Worm (Caenorhabditis elegans): ENCODE results near the gene aptf-2.
A peak's percentile ranks its signal among the peaks of the same experiment; 100 is the strongest.

The aptf-2 gene

ce11 chrIV:13429240-13429639 lies 13.4 kb upstream of the aptf-2 start, which contains the start of gene K09B11.4:
K09B11.4 (plus strand) TSS chrIV:13429540.
- TF ChIP-seq snpc-1.2 (GFP tag; IDR thresholded peaks at IDR 0.05) = no peak
- TF ChIP-seq mxl-3 (GFP tag; optimal IDR thresholded peaks at IDR 0.05) = no peak
- TF ChIP-seq dpl-1 (GFP tag; optimal IDR thresholded peaks at IDR 0.05) = no peak
- TF ChIP-seq unc-130 (GFP tag; optimal IDR thresholded peaks at IDR 0.05) = no peak
- TF ChIP-seq hmg-1.1 (GFP tag; IDR thresholded peaks at IDR 0.05) = no peak
- no peak for TF ChIP-seq ztf-11 (tag; optimal IDR thresholded peaks at IDR 0.05)
- TF ChIP-seq zip-11 (GFP tag; IDR thresholded peaks at IDR 0.05) = no peak
- no peak for TF ChIP-seq zfp-3 (GFP tag; conservative IDR thresholded peaks at IDR 0.05)
- no peak for TF ChIP-seq mes-2 (tag; optimal IDR thresholded peaks at IDR 0.05; ENCODE audit: poor library complexity, severe bottlenecking)
- TF ChIP-seq spr-1 (tag; optimal IDR thresholded peaks at IDR 0.05) = no peak
- TF ChIP-seq sdz-12 (GFP tag; optimal IDR thresholded peaks at IDR 0.05) = no peak
- no peak for TF ChIP-seq pha-4 (GFP tag; IDR thresholded peaks at IDR 0.05)
- TF ChIP-seq pha-4 (tag; optimal IDR thresholded peaks at IDR 0.05) = no peak
- no peak for TF ChIP-seq nhr-41 (GFP tag; IDR thresholded peaks at IDR 0.05)
- no peak for TF ChIP-seq ctbp-1 (GFP tag; IDR thresholded peaks at IDR 0.05)
- no peak for TF ChIP-seq attf-4 (tag; optimal IDR thresholded peaks at IDR 0.05)
- no peak for TF ChIP-seq ceh-62 (tag; optimal IDR thresholded peaks at IDR 0.05)
- TF ChIP-seq aly-2 (tag; optimal IDR thresholded peaks at IDR 0.05) = no peak
- no peak for TF ChIP-seq ceh-20 (GFP tag; IDR thresholded peaks at IDR 0.05)
- TF ChIP-seq lin-39 (tag; optimal IDR thresholded peaks at IDR 0.05) = no peak
- TF ChIP-seq hif-1 (tag; optimal IDR thresholded peaks at IDR 0.05) = no peak

ce11 chrIV:13422200-13422599 lies 6.3 kb upstream of the aptf-2 start, which contains the start of gene nol-9:
nol-9 (plus strand) TSS chrIV:13422500.
- no peak for TF ChIP-seq ceh-82 (tag; optimal IDR thresholded peaks at IDR 0.05)
- TF ChIP-seq unc-39 (tag; optimal IDR thresholded peaks at IDR 0.05) = no peak
- no peak for TF ChIP-seq zip-11 (GFP tag; IDR thresholded peaks at IDR 0.05)
- no peak for TF ChIP-seq ceh-32 (tag; optimal IDR thresholded peaks at IDR 0.05; ENCODE audit: poor library complexity)
- TF ChIP-seq nhr-48 (tag; optimal IDR thresholded peaks at IDR 0.05) = no peak
- no peak for TF ChIP-seq fkh-10 (GFP tag; optimal IDR thresholded peaks at IDR 0.05)
- TF ChIP-seq duxl-1 (tag; optimal IDR thresholded peaks at IDR 0.05; ENCODE audit: poor library complexity) = no peak
- no peak for TF ChIP-seq lin-38 (GFP tag; IDR thresholded peaks at IDR 0.05)
- TF ChIP-seq Y5F2A.4 (GFP tag; optimal IDR thresholded peaks at IDR 0.05) = no peak
- no peak for TF ChIP-seq nhr-77 (tag; optimal IDR thresholded peaks at IDR 0.05)
- TF ChIP-seq unc-130 (GFP tag; optimal IDR thresholded peaks at IDR 0.05) = no peak
- no peak for TF ChIP-seq dpl-1 (GFP tag; optimal IDR thresholded peaks at IDR 0.05)
- no peak for TF ChIP-seq ztf-11 (tag; optimal IDR thresholded peaks at IDR 0.05)
- TF ChIP-seq gei-8 (GFP tag; optimal IDR thresholded peaks at IDR 0.05) = no peak
- TF ChIP-seq cey-2 (tag; optimal IDR thresholded peaks at IDR 0.05; ENCODE audit: borderline replicate concordance, insufficient read depth) = no peak
- no peak for TF ChIP-seq ZK337.2 (GFP tag; IDR thresholded peaks at IDR 0.05)

- TF ChIP-seq dpl-1 (GFP tag; optimal IDR thresholded peaks at IDR 0.05) (no peak), daf-19 (GFP tag; conservative IDR thresholded peaks at IDR 0.05) (no peak), unc-62 (GFP tag; optimal IDR thresholded peaks at IDR 0.05 in 1 of 2) (no peak), unc-62 (tag; optimal IDR thresholded peaks at IDR 0.05) (no peak), arid-1 (GFP tag; conservative IDR thresholded peaks at IDR 0.05) (no peak), ceh-20 (GFP tag; IDR thresholded peaks at IDR 0.05) (no peak), madf-9 (GFP tag; conservative IDR thresholded peaks at IDR 0.05) (no peak), daf-16 (GFP tag; optimal IDR thresholded peaks at IDR 0.05) (no peak), daf-16 (tag; optimal IDR thresholded peaks at IDR 0.05) (peak; percentile 50), zfp-2 (tag; optimal IDR thresholded peaks at IDR 0.05) (no peak), Y5F2A.4 (GFP tag; optimal IDR thresholded peaks at IDR 0.05) (no peak), mes-2 (tag; optimal IDR thresholded peaks at IDR 0.05; ENCODE audit: poor library complexity, severe bottlenecking) (peak; percentile 33), hlh-30 (tag; optimal IDR thresholded peaks at IDR 0.05; ENCODE audit: insufficient read depth) (peak; percentile 91), pqm-1 (tag; optimal IDR thresholded peaks at IDR 0.05) (no peak), mep-1 (tag; optimal IDR thresholded peaks at IDR 0.05) (peak; percentile 4), F37D6.2 (tag; optimal IDR thresholded peaks at IDR 0.05) (no peak), madf-5 (GFP tag; IDR thresholded peaks at IDR 0.05) (no peak), mdl-1 (tag; optimal IDR thresholded peaks at IDR 0.05) (peak in 1 of 2 experiments; percentile 13), lir-3 (tag; optimal IDR thresholded peaks at IDR 0.05) (no peak), mxl-2 (GFP tag; conservative IDR thresholded peaks at IDR 0.05) (no peak)
Observed at ce11 chrIV:13412845-13413383, 2.9 kb downstream of the aptf-2 start, which contains the start of gene gcl-1. gcl-1 (minus strand) TSS chrIV:13412895.

Data from whole organism, L4 larva.